Worm (Caenorhabditis elegans) whole organism, L1 larva: Measurements from ENCODE around the gene Y41E3.6.

Experiments
- C04F5.9 ChIP-seq: sonication (generic microtip); optimal IDR thresholded peaks from 2 replicates; lab custom pipeline; 2016; ENCODE audit warnings: missing genetic modification characterization, missing compliant biosample characterization
- Y116A8C.19 ChIP-seq: sonication (generic microtip); optimal IDR thresholded peaks from 2 replicates; lab custom pipeline; 2016; ENCODE audit warnings: missing compliant biosample characterization, missing genetic modification characterization, borderline replicate concordance
- alr-1 ChIP-seq: fragments of 200-800 bp; sonication (Bioruptor generic); optimal IDR thresholded peaks from 2 replicates; lab custom pipeline; 2018; ENCODE audit warnings: borderline replicate concordance, mild to moderate bottlenecking, missing genetic modification characterization, missing compliant biosample characterization
- aly-2 ChIP-seq: fragments of 150-350 bp; optimal IDR thresholded peaks from 2 replicates; lab custom pipeline; 2014; ENCODE audit warnings: missing biosample characterization, missing genetic modification characterization
- blmp-1 ChIP-seq: fragments of 150-350 bp; optimal IDR thresholded peaks from 2 replicates; lab custom pipeline; 2014; ENCODE audit warnings: missing biosample characterization, missing genetic modification characterization
- ceh-63 ChIP-seq: fragments of 200-800 bp; sonication (Bioruptor generic); optimal IDR thresholded peaks from 2 replicates; lab custom pipeline; 2018; ENCODE audit warnings: mild to moderate bottlenecking, missing genetic modification characterization, missing compliant biosample characterization
- ceh-8 ChIP-seq: fragments of 200-800 bp; sonication (Bioruptor generic); optimal IDR thresholded peaks from 2 replicates; lab custom pipeline; 2018; ENCODE audit warnings: mild to moderate bottlenecking, missing genetic modification characterization, moderate library complexity, missing compliant biosample characterization
- ces-1 ChIP-seq: fragments of 150-350 bp; optimal IDR thresholded peaks from 2 replicates; lab custom pipeline; 2014; ENCODE audit warnings: missing biosample characterization, missing genetic modification reagents, missing genetic modification characterization
- efl-1 ChIP-seq, 4 experiments: fragments of 150-350 bp; optimal IDR thresholded peaks in 3 of 4; peaks in 1 of 4; 1 replicate in 1 of 4; 2 replicates in 3 of 4; lab custom pipeline; 2014; ENCODE audit warnings: missing biosample characterization in 2 of 4, missing genetic modification characterization in 2 of 4, missing genetic modification reagents in 2 of 4
- efl-3 ChIP-seq: fragments of 200-800 bp; sonication (Bioruptor generic); optimal IDR thresholded peaks from 2 replicates; lab custom pipeline; 2018; ENCODE audit warnings: mild to moderate bottlenecking, missing genetic modification characterization, missing compliant biosample characterization
- egl-13 ChIP-seq: sonication (generic microtip); optimal IDR thresholded peaks from 2 replicates; lab custom pipeline; 2016; ENCODE audit warnings: missing genotype, missing genetic modification reagents, missing genetic modification characterization, missing compliant biosample characterization
- fos-1 ChIP-seq: fragments of 150-350 bp; optimal IDR thresholded peaks from 2 replicates; lab custom pipeline; 2014; ENCODE audit warnings: missing biosample characterization, missing genetic modification characterization
- grh-1 ChIP-seq: fragments of 200-800 bp; sonication (Bioruptor generic); IDR thresholded peaks from 2 replicates; pipeline ENCODE4 v1.3.6; 2022; ENCODE audit warnings: missing genetic modification reagents, missing genetic modification characterization, missing compliant biosample characterization
- hpl-2 ChIP-seq: fragments of 150-350 bp; optimal IDR thresholded peaks from 2 replicates; lab custom pipeline; 2014; ENCODE audit warnings: missing biosample characterization, missing genetic modification reagents, missing genetic modification characterization
- irx-1 ChIP-seq: sonication (generic microtip); optimal IDR thresholded peaks from 2 replicates; lab custom pipeline; 2016; ENCODE audit warnings: missing genetic modification characterization, missing compliant biosample characterization
- jun-1 ChIP-seq: fragments of 150-350 bp; optimal IDR thresholded peaks from 2 replicates; lab custom pipeline; 2014; ENCODE audit warnings: missing biosample characterization, missing genetic modification reagents, missing genetic modification characterization
- lin-14 ChIP-seq: fragments of 200-800 bp; sonication (Bioruptor generic); optimal IDR thresholded peaks from 2 replicates; lab custom pipeline; 2018; ENCODE audit warnings: mild to moderate bottlenecking, missing genetic modification characterization, moderate library complexity, missing compliant biosample characterization
- lin-35 ChIP-seq, 2 experiments: fragments of 150-350 bp; optimal IDR thresholded peaks; 2 replicates each; lab custom pipeline; 2014; ENCODE audit warnings: missing biosample characterization in 2 of 2, missing genetic modification characterization in 2 of 2, missing genetic modification reagents in 2 of 2
- lsy-2 ChIP-seq, 2 experiments: fragments of 150-350 bp; optimal IDR thresholded peaks; 2 replicates each; lab custom pipeline; 2014; ENCODE audit warnings: missing biosample characterization in 2 of 2, missing genetic modification characterization in 2 of 2
- mab-9 ChIP-seq: fragments of 200-800 bp; sonication (Bioruptor generic); IDR thresholded peaks from 2 replicates; pipeline ENCODE4 v1.3.6; 2022; ENCODE audit warnings: missing genetic modification reagents, missing genetic modification characterization, missing compliant biosample characterization
- mdl-1 ChIP-seq, 2 experiments: fragments of 150-350 bp; optimal IDR thresholded peaks; 2 replicates each; lab custom pipeline; 2014 to 2017; ENCODE audit warnings: missing biosample characterization in 2 of 2, missing genetic modification characterization in 2 of 2, inconsistent platforms in 1 of 2
- nhr-19 ChIP-seq: fragments of 200-800 bp; sonication (Bioruptor generic); conservative IDR thresholded peaks from 2 replicates; pipeline ENCODE4 v1.3.6; 2022; ENCODE audit warnings: missing genetic modification characterization, missing compliant biosample characterization
- nhr-237 ChIP-seq: fragments of 150-350 bp; optimal IDR thresholded peaks from 2 replicates; lab custom pipeline; 2014; ENCODE audit warnings: missing biosample characterization, missing genetic modification characterization
- nhr-28 ChIP-seq: fragments of 150-350 bp; optimal IDR thresholded peaks from 2 replicates; lab custom pipeline; 2014; ENCODE audit warnings: missing biosample characterization, missing genetic modification characterization
- nhr-47 ChIP-seq: sonication (generic microtip); optimal IDR thresholded peaks from 2 replicates; lab custom pipeline; 2016; ENCODE audit warnings: mild to moderate bottlenecking, missing genetic modification characterization, moderate library complexity, missing compliant biosample characterization
- nhr-71 ChIP-seq: sonication (generic microtip); optimal IDR thresholded peaks from 2 replicates; lab custom pipeline; 2016; ENCODE audit warnings: mild to moderate bottlenecking, missing genetic modification characterization, moderate library complexity, missing compliant biosample characterization
- nhr-84 ChIP-seq: sonication (generic microtip); optimal IDR thresholded peaks from 2 replicates; lab custom pipeline; 2017; ENCODE audit warnings: missing biosample characterization, missing genetic modification characterization
- pag-3 ChIP-seq: sonication (generic microtip); optimal IDR thresholded peaks from 2 replicates; lab custom pipeline; 2017; ENCODE audit warnings: missing genetic modification characterization, mild to moderate bottlenecking, missing compliant biosample characterization, antibody characterized with exemption, borderline replicate concordance; ENCODE audit not compliant: insufficient read depth
- pax-3 ChIP-seq: fragments of 200-800 bp; sonication (Bioruptor generic); optimal IDR thresholded peaks from 2 replicates; lab custom pipeline; 2018; ENCODE audit warnings: mild to moderate bottlenecking, missing genetic modification characterization, moderate library complexity, missing compliant biosample characterization
- snpc-4 ChIP-seq: fragments of 150-350 bp; optimal IDR thresholded peaks from 2 replicates; lab custom pipeline; 2014; ENCODE audit warnings: missing biosample characterization, missing genetic modification characterization
- snu-23 ChIP-seq: sonication (generic microtip); optimal IDR thresholded peaks from 2 replicates; lab custom pipeline; 2016; ENCODE audit warnings: missing genetic modification characterization, missing compliant biosample characterization
- sox-4 ChIP-seq: sonication (generic microtip); optimal IDR thresholded peaks from 2 replicates; lab custom pipeline; 2016; ENCODE audit warnings: missing genetic modification characterization, missing compliant biosample characterization
- sptf-1 ChIP-seq: fragments of 150-350 bp; optimal IDR thresholded peaks from 2 replicates; lab custom pipeline; 2014; ENCODE audit warnings: missing biosample characterization, missing genetic modification characterization
- tbx-2 ChIP-seq: sonication (generic microtip); optimal IDR thresholded peaks from 2 replicates; lab custom pipeline; 2016; ENCODE audit warnings: missing genetic modification characterization, missing compliant biosample characterization
- tlp-1 ChIP-seq: fragments of 150-350 bp; optimal IDR thresholded peaks from 2 replicates; lab custom pipeline; 2014; ENCODE audit warnings: missing biosample characterization, missing genetic modification characterization
- unc-30 ChIP-seq: sonication (generic microtip); optimal IDR thresholded peaks from 2 replicates; lab custom pipeline; 2017; ENCODE audit warnings: missing biosample characterization, missing genetic modification characterization
- unc-62 ChIP-seq: fragments of 150-350 bp; optimal IDR thresholded peaks from 2 replicates; lab custom pipeline; 2014; ENCODE audit warnings: missing biosample characterization, missing genetic modification reagents, missing genetic modification characterization
- unc-86 ChIP-seq: sonication (generic microtip); optimal IDR thresholded peaks from 2 replicates; lab custom pipeline; 2016; ENCODE audit warnings: missing genetic modification characterization, missing compliant biosample characterization
- unc-98 ChIP-seq: fragments of 200-800 bp; sonication (Bioruptor generic); IDR thresholded peaks from 2 replicates; pipeline ENCODE4 v1.3.6; 2022; ENCODE audit warnings: missing genetic modification characterization, missing compliant biosample characterization
- vab-15 ChIP-seq: sonication (generic microtip); optimal IDR thresholded peaks from 2 replicates; lab custom pipeline; 2017; ENCODE audit warnings: missing genotype, mild to moderate bottlenecking, missing genetic modification characterization, missing compliant biosample characterization
- zag-1 ChIP-seq: fragments of 150-350 bp; optimal IDR thresholded peaks from 2 replicates; lab custom pipeline; 2014; ENCODE audit warnings: missing biosample characterization, missing genetic modification characterization
- ztf-11 ChIP-seq, 2 experiments: sonication (generic microtip); optimal IDR thresholded peaks; 2 replicates each; lab custom pipeline; 2016 to 2017; ENCODE audit warnings: missing genetic modification characterization in 2 of 2, missing biosample characterization in 1 of 2, missing compliant biosample characterization in 1 of 2

Y41E3.6 gene

DNA sequence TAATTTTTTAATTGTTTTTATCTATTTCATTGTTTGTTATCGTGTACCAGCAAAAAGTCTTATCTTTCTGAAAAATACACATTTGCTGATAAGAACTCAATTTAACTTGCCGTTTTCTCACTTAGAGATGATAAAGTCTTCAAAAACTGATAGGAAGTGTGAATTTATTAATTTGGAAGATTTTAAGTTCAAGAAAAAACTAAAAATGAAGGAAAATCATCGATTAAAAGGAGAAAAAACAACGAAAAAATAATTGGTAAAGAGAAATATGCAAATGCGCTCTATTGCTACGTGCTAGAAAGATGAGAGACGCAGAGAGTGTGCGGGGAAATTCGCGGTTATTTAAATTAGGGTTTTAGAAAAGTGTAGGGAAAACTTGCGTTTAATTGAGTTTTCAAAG, 47.2 kb upstream of the Y41E3.6 start (continued):
- no peak for TF ChIP-seq ceh-63 (GFP tag; lab: Kevin White, UChicago)
- TF ChIP-seq lsy-2 (tag; optimal IDR thresholded peaks at IDR 0.05; lab: Kevin White, UChicago), result peak; percentile 81 to 93
- TF ChIP-seq unc-86, result peak; percentile 53
- TF ChIP-seq ceh-8 (GFP tag; lab: Kevin White, UChicago), result no peak
- peak in 1 of 2 experiments; percentile 42 for TF ChIP-seq mdl-1 (tag; optimal IDR thresholded peaks at IDR 0.05; lab: Kevin White, UChicago)
- TF ChIP-seq hpl-2 (GFP tag; lab: Kevin White, UChicago), result no peak
- no peak for TF ChIP-seq sox-4 (tag; lab: Kevin White, UChicago)
- TF ChIP-seq irx-1 (tag; lab: Kevin White, UChicago), result peak; percentile 43
- no peak for TF ChIP-seq sptf-1 (tag; lab: Kevin White, UChicago)
- peak; percentile 48 for TF ChIP-seq snpc-4 (tag; lab: Kevin White, UChicago)
- TF ChIP-seq Y116A8C.19 (tag; lab: Kevin White, UChicago), result no peak
- TF ChIP-seq nhr-84 (tag; lab: Kevin White, UChicago), result no peak
- no peak for TF ChIP-seq efl-3 (GFP tag; lab: Kevin White, UChicago)
- TF ChIP-seq lin-14 (GFP tag; lab: Kevin White, UChicago), result peak; percentile 70
- TF ChIP-seq pag-3 (tag; lab: Kevin White, UChicago), result no peak
- TF ChIP-seq nhr-28 (tag; lab: Kevin White, UChicago), result no peak
- TF ChIP-seq grh-1 (GFP tag; lab: Robert Waterston, UW), result no peak
- TF ChIP-seq unc-30 (tag; lab: Kevin White, UChicago), result no peak
- no peak for TF ChIP-seq unc-62 (GFP tag; lab: Kevin White, UChicago)
- peak; percentile 70 for TF ChIP-seq nhr-237
- TF ChIP-seq ces-1 (GFP tag; lab: Kevin White, UChicago), result no peak
- peak; percentile 34 for TF ChIP-seq vab-15
- no peak for TF ChIP-seq egl-13
- peak; percentile 59 for TF ChIP-seq jun-1 (tag; lab: Kevin White, UChicago)
- peak; percentile 76 for TF ChIP-seq blmp-1 (tag; lab: Kevin White, UChicago)
- TF ChIP-seq C04F5.9 (tag; lab: Kevin White, UChicago), result peak; percentile 29
- peak; percentile 83 for TF ChIP-seq nhr-47
- peak; percentile 97 to 99 for TF ChIP-seq lin-35 (GFP tag; optimal IDR thresholded peaks at IDR 0.05; lab: Kevin White, UChicago)
- TF ChIP-seq unc-98, result no peak
- TF ChIP-seq tlp-1 (tag; lab: Kevin White, UChicago), result peak; percentile 81
- TF ChIP-seq fos-1, result peak; percentile 66
- TF ChIP-seq nhr-71 (tag; lab: Kevin White, UChicago), result peak; percentile 79
- TF ChIP-seq alr-1, result no peak
- peak; percentile 51 for TF ChIP-seq nhr-19 (GFP tag; lab: Robert Waterston, UW)
- TF ChIP-seq pax-3 (tag; lab: Kevin White, UChicago), result peak; percentile 37
- TF ChIP-seq efl-1 (optimal IDR thresholded peaks at IDR 0.05; lab: Kevin White, UChicago), result peak; percentile 86 to 97
- TF ChIP-seq efl-1 (GFP tag; optimal IDR thresholded peaks at IDR 0.05 in 1 of 2; lab: Kevin White, UChicago), result peak; percentile 97 to 99
- no peak for TF ChIP-seq zag-1 (tag; lab: Kevin White, UChicago)
- no peak for TF ChIP-seq ztf-11 (tag; optimal IDR thresholded peaks at IDR 0.05; lab: Kevin White, UChicago)
- TF ChIP-seq snu-23 (GFP tag; lab: Kevin White, UChicago), result peak; percentile 85

DNA sequence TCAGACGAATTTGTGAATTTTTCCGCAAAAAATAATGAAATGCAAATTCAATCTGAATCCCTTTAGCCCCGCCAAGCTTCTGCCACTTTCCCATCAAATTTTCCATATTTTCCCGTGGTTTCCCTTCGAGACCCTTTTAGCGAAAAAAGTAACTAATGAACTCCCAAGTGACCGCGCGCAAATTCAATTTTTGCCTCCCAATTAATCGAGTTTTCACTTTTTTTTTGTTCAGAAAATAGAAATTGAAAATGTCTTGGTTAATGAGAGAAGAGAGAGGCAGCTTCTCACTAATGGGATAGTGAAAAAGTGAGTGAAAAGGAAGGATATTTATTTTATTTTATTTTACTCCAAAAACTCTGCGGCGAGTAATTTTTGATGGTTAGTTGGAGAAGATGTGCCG, 46.5 kb upstream of the Y41E3.6 start:
- TF ChIP-seq ceh-63 (GFP tag; lab: Kevin White, UChicago) (no peak), unc-62 (GFP tag; lab: Kevin White, UChicago) (no peak), tbx-2 (tag; lab: Kevin White, UChicago) (peak; percentile 8), aly-2 (no peak), efl-1 (optimal IDR thresholded peaks at IDR 0.05; lab: Kevin White, UChicago) (no peak), efl-1 (GFP tag; optimal IDR thresholded peaks at IDR 0.05 in 1 of 2; lab: Kevin White, UChicago) (no peak), blmp-1 (tag; lab: Kevin White, UChicago) (peak; percentile 3), mab-9 (no peak)
